Worm (Caenorhabditis elegans) whole organism, mixed stage, embryonic: ENCODE results near the gene Y54G2A.32.

ENCODE experiments used
- bed-3 ChIP-seq: fragments of 200-800 bp; sonication (Bioruptor generic); optimal IDR thresholded peaks from 3 replicates; lab custom pipeline; 2018; ENCODE audit warnings: mild to moderate bottlenecking, missing genetic modification characterization, moderate library complexity, missing compliant biosample characterization
- blmp-1 ChIP-seq: fragments of 150-350 bp; optimal IDR thresholded peaks from 2 replicates; lab custom pipeline; 2014; ENCODE audit warnings: missing biosample characterization, missing genetic modification characterization
- ceh-39 ChIP-seq: fragments of 150-350 bp; optimal IDR thresholded peaks from 2 replicates; lab custom pipeline; 2014; ENCODE audit warnings: missing biosample characterization, missing genetic modification characterization
- ceh-43 ChIP-seq: fragments of 200-800 bp; sonication (Bioruptor generic); optimal IDR thresholded peaks from 2 replicates; lab custom pipeline; 2018; ENCODE audit warnings: mild to moderate bottlenecking, missing genetic modification characterization, moderate library complexity, missing compliant biosample characterization
- ceh-83 ChIP-seq: fragments of 200-800 bp; sonication (Bioruptor generic); optimal IDR thresholded peaks from 2 replicates; lab custom pipeline; 2018; ENCODE audit warnings: mild to moderate bottlenecking, missing genetic modification characterization, missing compliant biosample characterization
- cnd-1 ChIP-seq: fragments of 200-800 bp; sonication (Bioruptor generic); optimal IDR thresholded peaks from 2 replicates; lab custom pipeline; 2018; ENCODE audit warnings: mild to moderate bottlenecking, missing genetic modification characterization, missing compliant biosample characterization
- drap-1 ChIP-seq: fragments of 200-800 bp; sonication (Bioruptor generic); optimal IDR thresholded peaks from 3 replicates; lab custom pipeline; 2018; ENCODE audit warnings: mild to moderate bottlenecking, missing genetic modification characterization, missing compliant biosample characterization
- elt-1 ChIP-seq: sonication (generic microtip); optimal IDR thresholded peaks from 2 replicates; lab custom pipeline; 2017; ENCODE audit warnings: missing genetic modification characterization, mild to moderate bottlenecking, missing compliant biosample characterization, antibody characterized with exemption, moderate library complexity, borderline replicate concordance; ENCODE audit not compliant: insufficient read depth
- elt-3 ChIP-seq: fragments of 150-350 bp; optimal IDR thresholded peaks from 2 replicates; lab custom pipeline; 2014; ENCODE audit warnings: missing biosample characterization, missing genetic modification characterization
- flh-1 ChIP-seq: fragments of 200-800 bp; sonication (Bioruptor generic); optimal IDR thresholded peaks from 2 replicates; lab custom pipeline; 2018; ENCODE audit warnings: mild to moderate bottlenecking, missing genetic modification characterization, moderate library complexity, missing compliant biosample characterization
- ham-2 ChIP-seq: fragments of 200-800 bp; sonication (Bioruptor generic); optimal IDR thresholded peaks from 2 replicates; lab custom pipeline; 2018; ENCODE audit warnings: mild to moderate bottlenecking, missing genetic modification characterization, missing compliant biosample characterization
- hlh-1 ChIP-seq: fragments of 150-350 bp; optimal IDR thresholded peaks from 2 replicates; lab custom pipeline; 2014; ENCODE audit warnings: missing biosample characterization, missing genetic modification reagents, missing genetic modification characterization
- lin-13 ChIP-seq: fragments of 150-350 bp; optimal IDR thresholded peaks from 2 replicates; lab custom pipeline; 2014; ENCODE audit warnings: missing biosample characterization, missing genetic modification characterization
- lin-32 ChIP-seq: fragments of 200-800 bp; sonication (Bioruptor generic); optimal IDR thresholded peaks from 2 replicates; lab custom pipeline; 2018; ENCODE audit warnings: mild to moderate bottlenecking, missing genetic modification characterization, missing compliant biosample characterization
- lsy-2 ChIP-seq: fragments of 150-350 bp; optimal IDR thresholded peaks from 2 replicates; lab custom pipeline; 2014; ENCODE audit warnings: missing biosample characterization, missing genetic modification characterization
- mep-1 ChIP-seq: fragments of 150-350 bp; optimal IDR thresholded peaks from 2 replicates; lab custom pipeline; 2017; ENCODE audit warnings: missing biosample characterization, missing genetic modification reagents, missing genetic modification characterization, inconsistent platforms
- mls-2 ChIP-seq: sonication (generic microtip); optimal IDR thresholded peaks from 2 replicates; lab custom pipeline; 2016; ENCODE audit warnings: mild to moderate bottlenecking, missing genetic modification characterization, moderate library complexity, missing compliant biosample characterization
- nhr-12 ChIP-seq: fragments of 150-350 bp; optimal IDR thresholded peaks from 2 replicates; lab custom pipeline; 2014; ENCODE audit warnings: missing biosample characterization, missing genetic modification characterization
- nhr-2 ChIP-seq: fragments of 150-350 bp; optimal IDR thresholded peaks from 2 replicates; lab custom pipeline; 2014; ENCODE audit warnings: missing biosample characterization, missing genetic modification characterization
- nhr-237 ChIP-seq: fragments of 150-350 bp; optimal IDR thresholded peaks from 2 replicates; lab custom pipeline; 2014; ENCODE audit warnings: missing biosample characterization, missing genetic modification characterization
- nhr-28 ChIP-seq: fragments of 150-350 bp; optimal IDR thresholded peaks from 2 replicates; lab custom pipeline; 2014; ENCODE audit warnings: missing biosample characterization, missing genetic modification characterization
- nhr-76 ChIP-seq: sonication (generic microtip); optimal IDR thresholded peaks from 2 replicates; lab custom pipeline; 2017; ENCODE audit warnings: missing biosample characterization, missing genetic modification characterization
- pha-4 ChIP-seq: fragments of 150-350 bp; optimal IDR thresholded peaks from 2 replicates; lab custom pipeline; 2018; ENCODE audit warnings: missing biosample characterization, missing genetic modification reagents, missing genetic modification characterization
- sptf-1 ChIP-seq: sonication (generic microtip); optimal IDR thresholded peaks from 2 replicates; lab custom pipeline; 2017; ENCODE audit warnings: mild to moderate bottlenecking, missing genetic modification characterization, moderate library complexity, missing compliant biosample characterization
- tbx-8 ChIP-seq: fragments of 200-800 bp; sonication (Bioruptor generic); optimal IDR thresholded peaks from 2 replicates; lab custom pipeline; 2018; ENCODE audit warnings: mild to moderate bottlenecking, missing genetic modification characterization, moderate library complexity, missing compliant biosample characterization
- unc-120 ChIP-seq: sonication (generic microtip); optimal IDR thresholded peaks from 2 replicates; lab custom pipeline; 2017; ENCODE audit warnings: missing genetic modification characterization, missing compliant biosample characterization; ENCODE audit not compliant: poor library complexity, severe bottlenecking
- unc-39 ChIP-seq: fragments of 150-350 bp; optimal IDR thresholded peaks from 2 replicates; lab custom pipeline; 2014; ENCODE audit warnings: missing biosample characterization, missing genetic modification characterization
- unc-62 ChIP-seq: fragments of 150-350 bp; optimal IDR thresholded peaks from 2 replicates; lab custom pipeline; 2014; ENCODE audit warnings: missing biosample characterization, missing genetic modification reagents, missing genetic modification characterization
- zip-8 ChIP-seq: fragments of 150-350 bp; optimal IDR thresholded peaks from 2 replicates; lab custom pipeline; 2014; ENCODE audit warnings: missing biosample characterization, missing genetic modification characterization
- ztf-11 ChIP-seq: fragments of 150-350 bp; optimal IDR thresholded peaks from 2 replicates; lab custom pipeline; 2014; ENCODE audit warnings: missing biosample characterization, missing genetic modification characterization

Y54G2A.32 gene

DNA sequence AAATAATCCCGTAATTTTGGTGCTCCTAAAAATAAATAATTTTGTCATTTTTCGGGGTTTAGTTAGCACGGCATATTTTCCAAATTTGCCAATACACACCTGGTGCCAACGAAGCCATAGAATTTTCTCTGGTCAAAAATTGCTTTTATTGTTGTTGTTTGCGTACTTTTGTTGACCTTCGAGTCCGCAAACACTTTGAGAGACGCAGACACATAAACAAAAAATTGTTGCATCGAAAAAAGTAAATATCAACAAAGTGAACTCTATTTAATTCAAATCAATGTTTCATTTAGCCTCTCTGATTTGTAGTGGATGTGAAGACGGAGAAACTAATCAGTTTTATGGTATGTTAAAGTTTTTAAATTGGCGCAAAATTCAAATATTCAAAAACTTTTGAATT lies 42.5 kb downstream of the Y54G2A.32 start, which contains the start of gene Y54G2A.40:
Y54G2A.40 (plus strand) TSS at position 213 of the 400 bp plus-strand sequence.
- TF ChIP-seq pha-4 (tag; lab: Kevin White, UChicago) (peak; percentile 33), ceh-39 (tag; lab: Kevin White, UChicago) (no peak)

DNA sequence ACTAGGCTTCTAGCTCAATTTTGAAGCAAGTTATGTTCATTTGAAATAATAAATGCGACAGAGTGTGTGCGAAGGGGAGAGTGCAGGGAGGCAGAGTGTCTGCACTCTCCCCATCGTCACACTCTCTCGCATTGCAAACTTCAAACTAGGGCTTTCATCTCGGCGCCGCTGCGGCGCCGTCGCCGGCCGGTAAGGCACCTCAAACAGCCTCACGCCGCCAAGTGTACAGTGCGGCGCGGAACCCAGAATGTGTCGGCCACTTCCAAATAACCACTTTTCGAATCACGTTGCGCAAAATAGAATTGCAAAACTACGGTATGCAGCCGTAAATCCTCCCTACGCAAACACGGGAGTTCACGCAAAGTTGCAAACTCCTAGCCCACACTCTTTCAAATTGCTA lies 45.5 kb downstream of the Y54G2A.32 start:
- TF ChIP-seq nhr-237 (tag; lab: Kevin White, UChicago) (no peak), nhr-2 (tag; lab: Kevin White, UChicago) (no peak), cnd-1 (tag; lab: Kevin White, UChicago) (no peak), hlh-1 (tag; lab: Kevin White, UChicago) (no peak), unc-39 (tag; lab: Kevin White, UChicago) (no peak), blmp-1 (tag; lab: Kevin White, UChicago) (no peak), lin-32 (GFP tag; lab: Kevin White, UChicago) (no peak), elt-1 (tag; lab: Kevin White, UChicago) (no peak), nhr-12 (tag; lab: Kevin White, UChicago) (no peak), mls-2 (no peak), ztf-11 (no peak), tbx-8 (no peak), unc-62 (GFP tag; lab: Kevin White, UChicago) (no peak), drap-1 (no peak), sptf-1 (tag; lab: Kevin White, UChicago) (no peak), nhr-76 (no peak), ceh-43 (GFP tag; lab: Kevin White, UChicago) (no peak)

- TF ChIP-seq elt-3 (tag; lab: Kevin White, UChicago) (no peak), blmp-1 (tag; lab: Kevin White, UChicago) (no peak), lsy-2 (tag; lab: Kevin White, UChicago) (no peak), ceh-43 (GFP tag; lab: Kevin White, UChicago) (no peak), lin-32 (GFP tag; lab: Kevin White, UChicago) (no peak), drap-1 (no peak), elt-1 (tag; lab: Kevin White, UChicago) (no peak), hlh-1 (tag; lab: Kevin White, UChicago) (no peak), mls-2 (no peak), bed-3 (no peak), nhr-2 (tag; lab: Kevin White, UChicago) (no peak), unc-120 (no peak), ceh-83 (no peak), unc-62 (GFP tag; lab: Kevin White, UChicago) (no peak)
These were observed 46.8 kb downstream of the Y54G2A.32 start, which contains the start of gene clec-85 for ce11 chrIV:2850586-2850985. clec-85 (plus strand) TSS chrIV:2850886.

DNA sequence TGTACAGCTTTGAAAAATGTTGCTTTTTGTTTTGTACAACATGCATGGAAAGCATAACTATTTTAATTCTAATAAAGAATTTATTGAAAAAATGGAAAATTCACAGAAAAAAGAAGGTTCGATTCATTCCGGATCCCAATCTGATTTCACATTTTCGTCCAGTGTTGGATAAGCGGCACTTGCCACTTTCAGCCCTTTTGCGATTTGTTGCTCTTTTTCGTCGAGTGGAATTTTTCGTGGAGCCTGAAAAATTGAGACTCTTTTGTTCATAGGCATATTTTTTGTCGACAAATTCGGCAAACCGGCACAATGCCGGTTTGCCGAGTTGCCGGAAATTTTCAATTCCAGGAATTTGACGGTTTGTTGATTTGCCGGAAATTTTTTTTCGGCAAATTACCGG lies 47.9 kb downstream of the Y54G2A.32 start:
- TF ChIP-seq tbx-8 (no peak), lin-13 (tag; lab: Kevin White, UChicago) (no peak), elt-1 (tag; lab: Kevin White, UChicago) (no peak), zip-8 (tag; lab: Kevin White, UChicago) (no peak), ceh-43 (GFP tag; lab: Kevin White, UChicago) (no peak), flh-1 (GFP tag; lab: Kevin White, UChicago) (no peak), sptf-1 (tag; lab: Kevin White, UChicago) (no peak)
- TF ChIP-seq, all 35 proteins: peak for 0

ce11 chrIV:2853164-2853563 lies 49.4 kb downstream of the Y54G2A.32 start, which contains the start of gene Y54G2A.49:
Y54G2A.49 (minus strand) TSS chrIV:2853264.
- TF ChIP-seq mep-1 (tag; lab: Kevin White, UChicago) (no peak), unc-62 (GFP tag; lab: Kevin White, UChicago) (no peak), ham-2 (GFP tag; lab: Kevin White, UChicago) (no peak), tbx-8 (no peak), nhr-76 (no peak), drap-1 (no peak), nhr-12 (tag; lab: Kevin White, UChicago) (no peak), elt-1 (tag; lab: Kevin White, UChicago) (no peak), nhr-28 (tag; lab: Kevin White, UChicago) (no peak), mls-2 (no peak)
